Fruit fly (Drosophila melanogaster): Measurements from ENCODE around the gene CG18259.

dm6 chrX:18799307-18799855 is 16.1 kb upstream of the CG18259 start:
- no peak for TF ChIP-seq CG8478 (optimal IDR thresholded peaks at IDR 0.05)
- TF ChIP-seq CTCF (optimal IDR thresholded peaks at IDR 0.05) = no peak
